Fruit fly (Drosophila melanogaster) whole organism, embryonic: ENCODE data around the gene FipoQ.
A peak's percentile ranks its signal among the peaks of the same experiment; 100 is the strongest.

Experiments
- Adf1 ChIP-seq: fragments of 200-800 bp; sonication (Bioruptor generic); IDR thresholded peaks from 2 replicates; pipeline ENCODE4 v1.3.6; 2022; ENCODE audit warnings: missing biosample characterization, missing genetic modification characterization
- Asciz ChIP-seq: fragments of 200-800 bp; sonication (Bioruptor generic); optimal IDR thresholded peaks from 2 replicates; lab custom pipeline; 2017; ENCODE audit warnings: missing biosample characterization, mild to moderate bottlenecking, missing genetic modification characterization, missing genetic modification reagents
- BtbVII ChIP-seq: fragments of 200-800 bp; sonication (Bioruptor generic); optimal IDR thresholded peaks from 3 replicates; lab custom pipeline; 2017; ENCODE audit warnings: missing biosample characterization, mild to moderate bottlenecking, missing genetic modification characterization
- C15 ChIP-seq: fragments of 200-800 bp; sonication (Bioruptor generic); IDR thresholded peaks from 3 replicates; pipeline ENCODE4 v1.3.6; 2022; ENCODE audit warnings: missing biosample characterization, missing genetic modification characterization
- CG10274 ChIP-seq: fragments of 200-800 bp; sonication (Bioruptor generic); optimal IDR thresholded peaks from 3 replicates; lab custom pipeline; 2017; ENCODE audit warnings: missing biosample characterization, mild to moderate bottlenecking, missing genetic modification characterization
- CG10321 ChIP-seq: fragments of 200-800 bp; sonication (Bioruptor generic); IDR thresholded peaks from 2 replicates; pipeline ENCODE4 v1.3.6; 2022; ENCODE audit warnings: missing biosample characterization, missing genetic modification characterization
- CG11504 ChIP-seq: fragments of 200-800 bp; sonication (Bioruptor generic); optimal IDR thresholded peaks from 3 replicates; lab custom pipeline; 2019; ENCODE audit warnings: missing biosample characterization, mild to moderate bottlenecking, missing genetic modification characterization, moderate library complexity
- CG13894 ChIP-seq: fragments of 200-800 bp; sonication (Bioruptor generic); optimal IDR thresholded peaks from 3 replicates; lab custom pipeline; 2018; ENCODE audit warnings: missing biosample characterization, mild to moderate bottlenecking, missing genetic modification characterization, moderate library complexity
- CG1603 ChIP-seq: fragments of 200-800 bp; sonication (Bioruptor generic); optimal IDR thresholded peaks from 2 replicates; lab custom pipeline; 2019; ENCODE audit warnings: missing biosample characterization, mild to moderate bottlenecking, missing genetic modification characterization, moderate library complexity
- CG16863 ChIP-seq: fragments of 200-800 bp; sonication (Bioruptor generic); optimal IDR thresholded peaks from 3 replicates; lab custom pipeline; 2016; ENCODE audit warnings: missing biosample characterization, missing genetic modification characterization
- CG17802 ChIP-seq: fragments of 200-800 bp; sonication (Bioruptor generic); optimal IDR thresholded peaks from 2 replicates; lab custom pipeline; 2018; ENCODE audit warnings: missing biosample characterization, mild to moderate bottlenecking, missing genetic modification characterization, moderate library complexity
- CG2678 ChIP-seq: fragments of 200-800 bp; sonication (Bioruptor generic); optimal IDR thresholded peaks from 3 replicates; lab custom pipeline; 2019; ENCODE audit warnings: missing biosample characterization, mild to moderate bottlenecking, missing genetic modification characterization, moderate library complexity
- CG31388 ChIP-seq: fragments of 200-800 bp; sonication (Bioruptor generic); optimal IDR thresholded peaks from 2 replicates; lab custom pipeline; 2016; ENCODE audit warnings: missing biosample characterization, missing genetic modification characterization
- CG3847 ChIP-seq: fragments of 200-800 bp; sonication (Bioruptor generic); IDR thresholded peaks from 2 replicates; pipeline ENCODE4 v1.3.6; 2022; ENCODE audit warnings: missing biosample characterization, missing genetic modification characterization
- CG42726 ChIP-seq: fragments of 200-800 bp; sonication (Bioruptor generic); IDR thresholded peaks from 2 replicates; pipeline ENCODE4 v1.3.6; 2022; ENCODE audit warnings: missing biosample characterization, missing genetic modification characterization; ENCODE audit not compliant: partially characterized antibody
- CG6689 ChIP-seq: fragments of 200-800 bp; sonication (Bioruptor generic); IDR thresholded peaks from 2 replicates; pipeline ENCODE4 v1.3.6; 2022; ENCODE audit warnings: missing biosample characterization, missing genetic modification characterization
- CG6791 ChIP-seq: fragments of 200-800 bp; sonication (Bioruptor generic); IDR thresholded peaks from 3 replicates; pipeline ENCODE4 v1.3.6; 2022; ENCODE audit warnings: missing biosample characterization, missing genetic modification characterization; ENCODE audit not compliant: partially characterized antibody
- CG7839 ChIP-seq: fragments of 200-800 bp; sonication (Bioruptor generic); optimal IDR thresholded peaks from 3 replicates; lab custom pipeline; 2018; ENCODE audit warnings: missing biosample characterization, mild to moderate bottlenecking, missing genetic modification characterization, moderate library complexity
- CG8290 ChIP-seq, 3 experiments: fragments of 200-800 bp; sonication (Bioruptor generic); optimal IDR thresholded peaks; 2 replicates each; lab custom pipeline; 2016 to 2019; ENCODE audit warnings: missing biosample characterization in 3 of 3, missing genetic modification characterization in 3 of 3, mild to moderate bottlenecking in 2 of 3, moderate library complexity in 1 of 3
- CrebB ChIP-seq: fragments of 200-800 bp; sonication (Bioruptor generic); optimal IDR thresholded peaks from 3 replicates; lab custom pipeline; 2018; ENCODE audit warnings: missing biosample characterization, mild to moderate bottlenecking, missing genetic modification characterization
- E2f1 ChIP-seq: fragments of 200-800 bp; sonication (Bioruptor generic); IDR thresholded peaks from 2 replicates; pipeline ENCODE4 v1.3.6; 2022; ENCODE audit warnings: missing biosample characterization, missing genetic modification characterization
- E2f2 ChIP-seq: fragments of 200-800 bp; sonication (Bioruptor generic); IDR thresholded peaks from 2 replicates; pipeline ENCODE4 v1.3.6; 2022; ENCODE audit warnings: missing biosample characterization, missing genetic modification characterization
- Elba2 ChIP-seq: fragments of 200-800 bp; sonication (Bioruptor generic); optimal IDR thresholded peaks from 3 replicates; lab custom pipeline; 2016; ENCODE audit warnings: missing biosample characterization, missing genetic modification characterization
- Ets65A ChIP-seq: fragments of 200-800 bp; sonication (Bioruptor generic); peaks from one replicate; lab custom pipeline; 2016; ENCODE audit warnings: missing biosample characterization, missing genetic modification characterization
- HHEX ChIP-seq: fragments of 200-800 bp; sonication (Bioruptor generic); optimal IDR thresholded peaks from 3 replicates; lab custom pipeline; 2017; ENCODE audit warnings: missing biosample characterization, mild to moderate bottlenecking, missing genetic modification characterization, missing genetic modification reagents
- Hmr ChIP-seq: fragments of 200-800 bp; sonication (Bioruptor generic); optimal IDR thresholded peaks from 3 replicates; lab custom pipeline; 2017; ENCODE audit warnings: mild to moderate bottlenecking, missing biosample characterization, missing genetic modification reagents, missing genetic modification characterization
- Lhr ChIP-seq: fragments of 200-800 bp; sonication (Bioruptor generic); optimal IDR thresholded peaks from 3 replicates; lab custom pipeline; 2017; ENCODE audit warnings: mild to moderate bottlenecking, missing biosample characterization, missing genetic modification reagents, missing genetic modification characterization
- MTF-1 ChIP-seq: fragments of 200-800 bp; sonication (Bioruptor generic); optimal IDR thresholded peaks from 2 replicates; lab custom pipeline; 2018; ENCODE audit warnings: missing biosample characterization, mild to moderate bottlenecking, missing genetic modification characterization, borderline replicate concordance
- Max ChIP-seq: fragments of 200-800 bp; sonication (Bioruptor generic); optimal IDR thresholded peaks from 2 replicates; lab custom pipeline; 2016; ENCODE audit warnings: missing biosample characterization, mild to moderate bottlenecking, missing genetic modification characterization
- Mrtf ChIP-seq: fragments of 200-800 bp; sonication (Bioruptor generic); IDR thresholded peaks from 3 replicates; pipeline ENCODE4 v1.3.6; 2022; ENCODE audit warnings: missing biosample characterization, missing genetic modification characterization
- Sry-β ChIP-seq: fragments of 200-800 bp; sonication (Bioruptor generic); optimal IDR thresholded peaks from 2 replicates; lab custom pipeline; 2018; ENCODE audit warnings: missing biosample characterization, mild to moderate bottlenecking, missing genetic modification characterization, moderate library complexity
- bigmax ChIP-seq: fragments of 200-800 bp; sonication (Bioruptor generic); optimal IDR thresholded peaks from 2 replicates; lab custom pipeline; 2018; ENCODE audit warnings: missing biosample characterization, mild to moderate bottlenecking, missing genetic modification characterization
- ci ChIP-seq: fragments of 200-800 bp; sonication (Bioruptor generic); IDR thresholded peaks from 3 replicates; pipeline ENCODE4 v1.3.6; 2022; ENCODE audit warnings: missing biosample characterization, missing genetic modification characterization
- croc ChIP-seq: fragments of 200-800 bp; sonication (Bioruptor generic); conservative IDR thresholded peaks from 3 replicates; pipeline ENCODE4 v1.3.6; 2022; ENCODE audit warnings: missing biosample characterization, missing genetic modification characterization
- disco-r ChIP-seq: fragments of 200-800 bp; sonication (Bioruptor generic); optimal IDR thresholded peaks from 2 replicates; lab custom pipeline; 2016; ENCODE audit warnings: missing biosample characterization, missing genetic modification characterization
- dmrt11E ChIP-seq: fragments of 200-800 bp; sonication (Bioruptor generic); optimal IDR thresholded peaks from 3 replicates; lab custom pipeline; 2018; ENCODE audit warnings: missing biosample characterization, mild to moderate bottlenecking, missing genetic modification characterization, moderate library complexity
- dpn ChIP-seq, 2 experiments: fragments of 200-800 bp; sonication (Bioruptor generic); optimal IDR thresholded peaks; 3 replicates each; lab custom pipeline; 2016; ENCODE audit warnings: missing biosample characterization in 2 of 2, missing genetic modification characterization in 2 of 2
- kah ChIP-seq: fragments of 200-800 bp; sonication (Bioruptor generic); optimal IDR thresholded peaks from 2 replicates; lab custom pipeline; 2018; ENCODE audit warnings: missing biosample characterization, mild to moderate bottlenecking, missing genetic modification characterization
- klu ChIP-seq: fragments of 200-800 bp; sonication (Bioruptor generic); IDR thresholded peaks from 2 replicates; pipeline ENCODE4 v1.3.6; 2022; ENCODE audit warnings: missing biosample characterization, missing genetic modification characterization
- p53 ChIP-seq: fragments of 200-800 bp; sonication (Bioruptor generic); optimal IDR thresholded peaks from 2 replicates; lab custom pipeline; 2016; ENCODE audit warnings: missing biosample characterization, missing genetic modification characterization
- pnt ChIP-seq: fragments of 200-800 bp; sonication (Bioruptor generic); optimal IDR thresholded peaks from 3 replicates; lab custom pipeline; 2016; ENCODE audit warnings: missing biosample characterization, missing genetic modification characterization
- repo ChIP-seq: fragments of 200-800 bp; sonication (Bioruptor generic); optimal IDR thresholded peaks from 2 replicates; lab custom pipeline; 2016; ENCODE audit warnings: missing biosample characterization, missing genetic modification characterization
- sc ChIP-seq, 3 experiments: fragments of >200 bp in 2 of 3; fragments of 200-800 bp in 1 of 3; sonication (Bioruptor generic) in 1 of 3; optimal IDR thresholded peaks; 2 replicates in 2 of 3; 3 replicates in 1 of 3; lab custom pipeline; 2017; ENCODE audit warnings: mild to moderate bottlenecking in 1 of 3, missing biosample characterization in 1 of 3, missing genetic modification characterization in 1 of 3, missing genetic modification reagents in 1 of 3
- shn ChIP-seq: fragments of 200-800 bp; sonication (Bioruptor generic); optimal IDR thresholded peaks from 3 replicates; lab custom pipeline; 2016; ENCODE audit warnings: missing biosample characterization, missing genetic modification characterization
- sisA ChIP-seq: fragments of 200-800 bp; sonication (Bioruptor generic); IDR thresholded peaks from 2 replicates; pipeline ENCODE4 v1.3.6; 2022; ENCODE audit warnings: missing biosample characterization, missing genetic modification characterization
- sna ChIP-seq: fragments of 200-800 bp; sonication (Bioruptor generic); IDR thresholded peaks from 2 replicates; pipeline ENCODE4 v1.3.6; 2022; ENCODE audit warnings: missing biosample characterization, missing genetic modification characterization; ENCODE audit not compliant: partially characterized antibody
- sr ChIP-seq: fragments of 200-800 bp; sonication (Bioruptor generic); IDR thresholded peaks from 3 replicates; pipeline ENCODE4 v1.3.6; 2022; ENCODE audit warnings: missing biosample characterization, missing genetic modification characterization
- sug ChIP-seq: fragments of 200-800 bp; optimal IDR thresholded peaks from 2 replicates; lab custom pipeline; 2019; ENCODE audit warnings: missing biosample characterization, mild to moderate bottlenecking, missing genetic modification characterization, moderate library complexity
- tna ChIP-seq: fragments of 200-800 bp; sonication (Bioruptor generic); IDR thresholded peaks from 2 replicates; pipeline ENCODE4 v1.3.6; 2022; ENCODE audit warnings: missing biosample characterization, missing genetic modification characterization; ENCODE audit not compliant: partially characterized antibody

FipoQ gene

DNA sequence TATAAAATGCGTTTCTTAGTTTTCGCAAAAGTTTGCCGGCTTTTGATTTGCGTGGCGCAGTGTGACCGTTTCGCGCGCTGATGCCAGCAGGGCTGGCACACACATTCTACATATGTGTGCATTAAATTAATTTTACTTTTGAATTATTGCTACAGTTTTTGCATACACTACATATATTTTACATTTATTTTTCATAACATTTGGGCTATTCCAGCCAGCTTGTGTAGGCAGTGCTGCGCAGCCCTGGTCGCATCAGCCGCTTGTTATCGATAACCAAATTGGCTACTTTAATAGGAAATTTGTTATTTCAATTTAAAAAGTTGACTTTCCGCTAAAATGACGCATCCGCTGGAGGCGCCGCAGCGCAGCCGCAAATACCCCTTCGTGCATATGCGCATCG is 5.4 kb upstream of the FipoQ start, which contains the start of the genes CG2321 and CG2006 (continued):
- TF ChIP-seq CG6791 (GFP tag; lab: Robert Waterston, UW) (peak; percentile 71), Lhr (GFP tag; lab: Kevin White, UChicago) (peak; percentile 77), CG17802 (no peak), E2f2 (GFP tag; lab: Robert Waterston, UW) (peak; percentile 85), CG6689 (GFP tag; lab: Robert Waterston, UW) (peak; percentile 39; the same call in 1 of the 2 replicates), Adf1 (peak; percentile 31; the same call in 1 of the 2 replicates), CG8290 (GFP tag; optimal IDR thresholded peaks at IDR 0.05; lab: Kevin White, UChicago) (peak; percentile 9), CG8290 (tag; optimal IDR thresholded peaks at IDR 0.05; lab: Kevin White, UChicago) (no peak), CG11504 (tag; lab: Kevin White, UChicago) (no peak), Asciz (no peak), klu (GFP tag; lab: Robert Waterston, UW) (no peak), dmrt11E (tag; lab: Kevin White, UChicago) (peak; percentile 53), disco-r (GFP tag; lab: Kevin White, UChicago) (no peak), bigmax (GFP tag; lab: Kevin White, UChicago) (peak; percentile 23), CG42726 (GFP tag; lab: Robert Waterston, UW) (peak; percentile 47; the same call in 1 of the 2 replicates), Elba2 (GFP tag; lab: Kevin White, UChicago) (no peak), CG31388 (GFP tag; lab: Kevin White, UChicago) (no peak), croc (GFP tag; lab: Robert Waterston, UW) (peak; percentile 45), pnt (peak; percentile 11), kah (GFP tag; lab: Kevin White, UChicago) (no peak), CG3847 (peak; percentile 79), MTF-1 (GFP tag; lab: Kevin White, UChicago) (no peak), CG1603 (tag; lab: Kevin White, UChicago) (peak; percentile 81), Sry-β (GFP tag; lab: Kevin White, UChicago) (no peak), C15 (no peak), shn (peak; percentile 13), repo (GFP tag; lab: Kevin White, UChicago) (no peak), dpn (GFP tag; optimal IDR thresholded peaks at IDR 0.05; lab: Kevin White, UChicago) (peak; percentile 53), sr (GFP tag; lab: Robert Waterston, UW) (no peak), Mrtf (GFP tag; lab: Robert Waterston, UW) (peak; percentile 52; the same call in 1 of the 3 replicates), CG10274 (GFP tag; lab: Kevin White, UChicago) (no peak), sug (tag; lab: Kevin White, UChicago) (peak; percentile 73), CG10321 (GFP tag; lab: Robert Waterston, UW) (no peak), sc (optimal IDR thresholded peaks at IDR 0.05; lab: Kevin White, UChicago) (no peak), sc (GFP tag; optimal IDR thresholded peaks at IDR 0.05; lab: Kevin White, UChicago) (no peak), E2f1 (GFP tag; lab: Robert Waterston, UW) (peak; percentile 46; the same call in 1 of the 2 replicates), CG16863 (GFP tag; lab: Kevin White, UChicago) (no peak), p53 (GFP tag; lab: Kevin White, UChicago) (peak; percentile 30), Hmr (GFP tag; lab: Kevin White, UChicago) (peak; percentile 66), Ets65A (GFP tag; lab: Kevin White, UChicago) (no peak), Max (peak; percentile 11), HHEX (no peak), sna (GFP tag; lab: Robert Waterston, UW) (peak; percentile 52; the same call in 1 of the 2 replicates), CG2678 (no peak), sisA (GFP tag; lab: Robert Waterston, UW) (peak; percentile 62), CrebB (no peak), BtbVII (GFP tag; lab: Kevin White, UChicago) (no peak), tna (GFP tag; lab: Robert Waterston, UW) (0 out of 2 replicates have a peak, but pooled peaks have one; percentile 35), CG7839 (no peak), CG13894 (no peak), ci (peak; percentile 59; the same call in 2 of the 3 replicates)
